Fruit fly (Drosophila melanogaster) whole organism, embryonic: ENCODE measurements around the gene CG3457.
A peak's percentile ranks its signal among the peaks of the same experiment; 100 is the strongest.

Experiments used
- Adf1 ChIP-seq: fragments of 200-800 bp; sonication (Bioruptor generic); IDR thresholded peaks from 2 replicates; pipeline ENCODE4 v1.3.6; 2022; ENCODE audit warnings: missing biosample characterization, missing genetic modification characterization
- Bteb2 ChIP-seq: fragments of 200-800 bp; sonication (Bioruptor generic); optimal IDR thresholded peaks from 2 replicates; lab custom pipeline; 2016; ENCODE audit warnings: missing biosample characterization, missing genetic modification characterization
- CG10431 ChIP-seq: fragments of 200-800 bp; sonication (Bioruptor generic); optimal IDR thresholded peaks from 3 replicates; lab custom pipeline; 2018; ENCODE audit warnings: missing biosample characterization, mild to moderate bottlenecking, missing genetic modification characterization
- CG12155 ChIP-seq: fragments of 200-800 bp; sonication (Bioruptor generic); optimal IDR thresholded peaks from 3 replicates; lab custom pipeline; 2016; ENCODE audit warnings: missing biosample characterization, missing genetic modification characterization
- CG12236 ChIP-seq: fragments of 200-800 bp; sonication (Bioruptor generic); optimal IDR thresholded peaks from 2 replicates; lab custom pipeline; 2016; ENCODE audit warnings: missing biosample characterization, missing genetic modification characterization
- CG12744 ChIP-seq: fragments of 200-800 bp; sonication (Bioruptor generic); optimal IDR thresholded peaks from 2 replicates; lab custom pipeline; 2016; ENCODE audit warnings: missing biosample characterization, missing genetic modification characterization
- CG13287 ChIP-seq: fragments of 200-800 bp; sonication (Bioruptor generic); IDR thresholded peaks from 2 replicates; pipeline ENCODE4 v1.3.6; 2022; ENCODE audit warnings: missing biosample characterization, missing genetic modification characterization; ENCODE audit not compliant: partially characterized antibody
- CG17186 ChIP-seq: fragments of 200-800 bp; sonication (Bioruptor generic); optimal IDR thresholded peaks from 3 replicates; lab custom pipeline; 2017; ENCODE audit warnings: missing biosample characterization, missing genetic modification reagents, missing genetic modification characterization
- CG2129 ChIP-seq: fragments of 200-800 bp; sonication (Bioruptor generic); IDR thresholded peaks from 2 replicates; pipeline ENCODE4 v1.3.6; 2022; ENCODE audit warnings: missing biosample characterization, missing genetic modification characterization; ENCODE audit not compliant: partially characterized antibody
- CG2875 ChIP-seq: fragments of 200-800 bp; sonication (Bioruptor generic); optimal IDR thresholded peaks from 2 replicates; lab custom pipeline; 2017; ENCODE audit warnings: missing biosample characterization, mild to moderate bottlenecking, missing genetic modification characterization, missing genetic modification reagents
- CG31388 ChIP-seq: fragments of 200-800 bp; sonication (Bioruptor generic); optimal IDR thresholded peaks from 2 replicates; lab custom pipeline; 2016; ENCODE audit warnings: missing biosample characterization, missing genetic modification characterization
- CG33213 ChIP-seq: fragments of 200-800 bp; sonication (Bioruptor generic); optimal IDR thresholded peaks from 3 replicates; lab custom pipeline; 2016; ENCODE audit warnings: missing biosample characterization, missing genetic modification characterization
- CG3995 ChIP-seq: fragments of 200-800 bp; sonication (Bioruptor generic); optimal IDR thresholded peaks from 3 replicates; lab custom pipeline; 2016; ENCODE audit warnings: missing biosample characterization, missing genetic modification characterization
- CG4707 ChIP-seq: fragments of 200-800 bp; sonication (Bioruptor generic); optimal IDR thresholded peaks from 2 replicates; lab custom pipeline; 2018; ENCODE audit warnings: missing biosample characterization, mild to moderate bottlenecking, missing genetic modification characterization, moderate library complexity
- CG8388 ChIP-seq: fragments of 200-800 bp; sonication (Bioruptor generic); optimal IDR thresholded peaks from 2 replicates; lab custom pipeline; 2019; ENCODE audit warnings: missing biosample characterization, mild to moderate bottlenecking, missing genetic modification characterization, moderate library complexity
- CG8924 ChIP-seq: fragments of 200-800 bp; optimal IDR thresholded peaks from 3 replicates; lab custom pipeline; 2019; ENCODE audit warnings: missing biosample characterization, mild to moderate bottlenecking, missing genetic modification characterization, moderate library complexity
- CG9437 ChIP-seq: fragments of 200-800 bp; sonication (Bioruptor generic); optimal IDR thresholded peaks from 2 replicates; lab custom pipeline; 2018; ENCODE audit warnings: missing biosample characterization, mild to moderate bottlenecking, missing genetic modification characterization
- CG9876 ChIP-seq: fragments of 200-800 bp; sonication (Bioruptor generic); optimal IDR thresholded peaks from 2 replicates; lab custom pipeline; 2016; ENCODE audit warnings: missing biosample characterization, missing genetic modification characterization
- D19A ChIP-seq: fragments of 200-800 bp; optimal IDR thresholded peaks from 3 replicates; lab custom pipeline; 2019; ENCODE audit warnings: missing biosample characterization, mild to moderate bottlenecking, missing genetic modification characterization, moderate library complexity
- Dll ChIP-seq: fragments of 200-800 bp; sonication (Bioruptor generic); IDR thresholded peaks from 4 replicates; pipeline ENCODE4 v1.3.6; 2022; ENCODE audit warnings: missing biosample characterization, missing genetic modification characterization; ENCODE audit not compliant: partially characterized antibody
- Doc3 ChIP-seq: fragments of 200-800 bp; sonication (Bioruptor generic); IDR thresholded peaks from 3 replicates; pipeline ENCODE4 v1.3.6; 2022; ENCODE audit warnings: missing biosample characterization, missing genetic modification characterization; ENCODE audit not compliant: partially characterized antibody
- Dp ChIP-seq: fragments of 200-800 bp; sonication (Bioruptor generic); optimal IDR thresholded peaks from 2 replicates; lab custom pipeline; 2018; ENCODE audit warnings: missing biosample characterization, mild to moderate bottlenecking, missing genetic modification characterization, moderate library complexity
- E2f2 ChIP-seq: fragments of 200-800 bp; sonication (Bioruptor generic); IDR thresholded peaks from 2 replicates; pipeline ENCODE4 v1.3.6; 2022; ENCODE audit warnings: missing biosample characterization, missing genetic modification characterization
- Elba2 ChIP-seq: fragments of 200-800 bp; sonication (Bioruptor generic); optimal IDR thresholded peaks from 3 replicates; lab custom pipeline; 2016; ENCODE audit warnings: missing biosample characterization, missing genetic modification characterization
- Gug ChIP-seq: fragments of 200-800 bp; sonication (Bioruptor generic); IDR thresholded peaks from 4 replicates; pipeline ENCODE4 v1.3.6; 2022; ENCODE audit warnings: missing biosample characterization, missing genetic modification characterization
- H15 ChIP-seq: fragments of 200-800 bp; sonication (Bioruptor generic); IDR thresholded peaks from 3 replicates; pipeline ENCODE4 v1.3.6; 2022; ENCODE audit warnings: missing biosample characterization, missing genetic modification characterization
- HLH4C ChIP-seq: fragments of 200-800 bp; sonication (Bioruptor generic); IDR thresholded peaks from 3 replicates; pipeline ENCODE4 v1.3.6; 2022; ENCODE audit warnings: missing biosample characterization, missing genetic modification characterization; ENCODE audit not compliant: partially characterized antibody
- Hand ChIP-seq: fragments of 200-800 bp; sonication (Bioruptor generic); optimal IDR thresholded peaks from 2 replicates; lab custom pipeline; 2017; ENCODE audit warnings: mild to moderate bottlenecking, missing biosample characterization, missing genetic modification reagents, missing genetic modification characterization
- Lhr ChIP-seq: fragments of 200-800 bp; sonication (Bioruptor generic); optimal IDR thresholded peaks from 3 replicates; lab custom pipeline; 2017; ENCODE audit warnings: mild to moderate bottlenecking, missing biosample characterization, missing genetic modification reagents, missing genetic modification characterization
- Myb ChIP-seq: fragments of 200-800 bp; sonication (Bioruptor generic); optimal IDR thresholded peaks from 2 replicates; lab custom pipeline; 2016; ENCODE audit warnings: missing biosample characterization, missing genetic modification characterization
- Nf-YB ChIP-seq: fragments of 200-800 bp; sonication (Bioruptor generic); optimal IDR thresholded peaks from 3 replicates; lab custom pipeline; 2019; ENCODE audit warnings: missing biosample characterization, mild to moderate bottlenecking, missing genetic modification characterization, moderate library complexity
- Oli ChIP-seq: fragments of 200-800 bp; sonication (Bioruptor generic); optimal IDR thresholded peaks from 2 replicates; lab custom pipeline; 2018; ENCODE audit warnings: missing biosample characterization, mild to moderate bottlenecking, missing genetic modification characterization, moderate library complexity
- Rfx ChIP-seq: fragments of 200-800 bp; sonication (Bioruptor generic); IDR thresholded peaks from 2 replicates; pipeline ENCODE4 v1.3.6; 2022; ENCODE audit warnings: missing biosample characterization, missing genetic modification characterization
- bab2 ChIP-seq: fragments of 200-800 bp; sonication (Bioruptor generic); optimal IDR thresholded peaks from 2 replicates; lab custom pipeline; 2016; ENCODE audit warnings: missing biosample characterization, missing genetic modification characterization
- btn ChIP-seq: fragments of 200-800 bp; sonication (Bioruptor generic); optimal IDR thresholded peaks from 2 replicates; lab custom pipeline; 2016; ENCODE audit warnings: missing biosample characterization, missing genetic modification characterization
- chm ChIP-seq: fragments of 200-800 bp; sonication (Bioruptor generic); IDR thresholded peaks from 2 replicates; pipeline ENCODE4 v1.3.6; 2022; ENCODE audit warnings: missing biosample characterization, missing genetic modification characterization
- corto ChIP-seq: fragments of 200-800 bp; sonication (Bioruptor generic); optimal IDR thresholded peaks from 2 replicates; lab custom pipeline; 2016; ENCODE audit warnings: missing biosample characterization, mild to moderate bottlenecking, missing genetic modification characterization, moderate library complexity
- dimm ChIP-seq: fragments of 200-800 bp; sonication (Bioruptor generic); IDR thresholded peaks from 2 replicates; pipeline ENCODE4 v1.3.6; 2022; ENCODE audit warnings: missing biosample characterization, missing genetic modification characterization
- hkb ChIP-seq, 2 experiments: fragments of 200-800 bp in 1 of 2; fragments of >200 bp in 1 of 2; sonication (Bioruptor generic) in 1 of 2; IDR thresholded peaks in 1 of 2; optimal IDR thresholded peaks in 1 of 2; 2 replicates each; pipeline versions ENCODE4 v1.3.6 to Lab custom; 2017 to 2022; ENCODE audit warnings: missing biosample characterization in 1 of 2, missing genetic modification characterization in 1 of 2
- nerfin-2 ChIP-seq: fragments of 200-800 bp; sonication (Bioruptor generic); IDR thresholded peaks from 2 replicates; pipeline ENCODE4 v1.3.6; 2022; ENCODE audit warnings: missing biosample characterization, missing genetic modification characterization; ENCODE audit not compliant: partially characterized antibody
- onecut ChIP-seq: fragments of 200-800 bp; sonication (Bioruptor generic); IDR thresholded peaks from 2 replicates; pipeline ENCODE4 v1.3.6; 2022; ENCODE audit warnings: missing biosample characterization, missing genetic modification characterization
- org-1 ChIP-seq: fragments of 200-800 bp; sonication (Bioruptor generic); optimal IDR thresholded peaks from 2 replicates; lab custom pipeline; 2017; ENCODE audit warnings: missing biosample characterization, missing genetic modification characterization
- p53 ChIP-seq: fragments of 200-800 bp; sonication (Bioruptor generic); optimal IDR thresholded peaks from 2 replicates; lab custom pipeline; 2016; ENCODE audit warnings: missing biosample characterization, missing genetic modification characterization
- pho ChIP-seq: fragments of 200-800 bp; sonication (Bioruptor generic); optimal IDR thresholded peaks from 2 replicates; lab custom pipeline; 2016; ENCODE audit warnings: missing biosample characterization, missing genetic modification characterization
- sc ChIP-seq, 3 experiments: fragments of >200 bp in 2 of 3; fragments of 200-800 bp in 1 of 3; sonication (Bioruptor generic) in 1 of 3; optimal IDR thresholded peaks; 2 replicates in 2 of 3; 3 replicates in 1 of 3; lab custom pipeline; 2017; ENCODE audit warnings: mild to moderate bottlenecking in 1 of 3, missing biosample characterization in 1 of 3, missing genetic modification characterization in 1 of 3, missing genetic modification reagents in 1 of 3
- stc ChIP-seq: fragments of 200-800 bp; sonication (Bioruptor generic); IDR thresholded peaks from 2 replicates; pipeline ENCODE4 v1.3.6; 2022; ENCODE audit warnings: missing biosample characterization, missing genetic modification characterization
- tin ChIP-seq: fragments of 200-800 bp; sonication (Bioruptor generic); optimal IDR thresholded peaks from 3 replicates; lab custom pipeline; 2016; ENCODE audit warnings: missing biosample characterization, missing genetic modification characterization
- trem ChIP-seq: fragments of 200-800 bp; optimal IDR thresholded peaks from 3 replicates; lab custom pipeline; 2019; ENCODE audit warnings: missing biosample characterization, mild to moderate bottlenecking, missing genetic modification characterization, moderate library complexity

Gene CG3457

dm6 chrX:2180750-2181261 is 6.8 kb upstream of the CG3457 start, which contains the start of gene pn (continued):
- TF ChIP-seq onecut (GFP tag; lab: Robert Waterston, UW) = peak; percentile 6; the same call in 1 of the 2 replicates
- TF ChIP-seq E2f2 (GFP tag; lab: Robert Waterston, UW) = peak; percentile 80
- TF ChIP-seq Dp (GFP tag; lab: Kevin White, UChicago) = peak; percentile 71
- peak; percentile 55; the same call in 2 of the 4 replicates for TF ChIP-seq Dll
- TF ChIP-seq CG17186 = peak; percentile 37
- no peak for TF ChIP-seq corto (GFP tag; lab: Kevin White, UChicago)
- peak; percentile 32; the same call in 1 of the 2 replicates for TF ChIP-seq CG13287
- peak; percentile 60; the same call in 2 of the 3 replicates for TF ChIP-seq HLH4C (GFP tag; lab: Robert Waterston, UW)
- TF ChIP-seq trem (tag; lab: Kevin White, UChicago) = peak; percentile 0

- no peak for TF ChIP-seq Elba2 (GFP tag; lab: Kevin White, UChicago)
- TF ChIP-seq Lhr = no peak
- no peak for TF ChIP-seq dimm
- TF ChIP-seq Rfx (GFP tag; lab: Robert Waterston, UW) = no peak
- TF ChIP-seq pho (GFP tag; lab: Kevin White, UChicago) = no peak
- TF ChIP-seq CG12236 (GFP tag; lab: Kevin White, UChicago) = no peak
- TF ChIP-seq Hand = no peak
- TF ChIP-seq btn (GFP tag; lab: Kevin White, UChicago) = no peak
- no peak for TF ChIP-seq Bteb2 (GFP tag; lab: Kevin White, UChicago)
- TF ChIP-seq bab2 = no peak
- no peak for TF ChIP-seq CG9437 (GFP tag; lab: Kevin White, UChicago)
- TF ChIP-seq CG8924 (tag; lab: Kevin White, UChicago) = no peak
- no peak for TF ChIP-seq p53 (GFP tag; lab: Kevin White, UChicago)
- no peak for TF ChIP-seq CG2875 (GFP tag; lab: Kevin White, UChicago)
- no peak for TF ChIP-seq D19A (tag; lab: Kevin White, UChicago)
- TF ChIP-seq CG31388 (GFP tag; lab: Kevin White, UChicago) = no peak
- no peak for TF ChIP-seq Oli (tag; lab: Kevin White, UChicago)
- no peak for TF ChIP-seq H15 (GFP tag; lab: Robert Waterston, UW)
- TF ChIP-seq CG2129 (GFP tag; lab: Robert Waterston, UW) = no peak; the same call in 1 of the 2 replicates
- no peak for TF ChIP-seq hkb (optimal IDR thresholded peaks at IDR 0.05; lab: Kevin White, UChicago)
- TF ChIP-seq hkb (GFP tag; IDR thresholded peaks at IDR 0.05; lab: Robert Waterston, UW) = no peak
- no peak for TF ChIP-seq CG12155 (GFP tag; lab: Kevin White, UChicago)
- no peak for TF ChIP-seq Adf1
- TF ChIP-seq Dll = peak; percentile 79
- TF ChIP-seq CG4707 (GFP tag; lab: Kevin White, UChicago) = no peak
- no peak for TF ChIP-seq CG9876 (GFP tag; lab: Kevin White, UChicago)
- no peak for TF ChIP-seq Gug (GFP tag; lab: Robert Waterston, UW)
- TF ChIP-seq CG3995 (GFP tag; lab: Kevin White, UChicago) = no peak
- TF ChIP-seq CG10431 = no peak
- no peak for TF ChIP-seq chm (GFP tag; lab: Robert Waterston, UW)
- TF ChIP-seq sc (optimal IDR thresholded peaks at IDR 0.05; lab: Kevin White, UChicago) = no peak
- no peak for TF ChIP-seq sc (GFP tag; optimal IDR thresholded peaks at IDR 0.05; lab: Kevin White, UChicago)
- TF ChIP-seq org-1 (GFP tag; lab: Kevin White, UChicago) = no peak
- peak; percentile 15 for TF ChIP-seq Myb (GFP tag; lab: Kevin White, UChicago)
- TF ChIP-seq Doc3 (GFP tag; lab: Robert Waterston, UW) = peak; percentile 58; the same call in 1 of the 3 replicates
- TF ChIP-seq tin (GFP tag; lab: Kevin White, UChicago) = no peak
- TF ChIP-seq Nf-YB (GFP tag; lab: Kevin White, UChicago) = no peak
- TF ChIP-seq CG33213 (GFP tag; lab: Kevin White, UChicago) = no peak
- peak; percentile 43 for TF ChIP-seq trem (tag; lab: Kevin White, UChicago)
- TF ChIP-seq stc (GFP tag; lab: Robert Waterston, UW) = no peak
- TF ChIP-seq nerfin-2 (GFP tag; lab: Robert Waterston, UW) = peak; percentile 82
- TF ChIP-seq CG8388 (GFP tag; lab: Kevin White, UChicago) = no peak
- no peak for TF ChIP-seq CG12744 (GFP tag; lab: Kevin White, UChicago)
Observed at dm6 chrX:2184563-2184962, 3.1 kb upstream of the CG3457 start, which contains the start of the genes Nmd3 and CG17776. Gene Nmd3, minus strand, starts transcription at chrX:2184668. Gene CG17776, plus strand, starts transcription at chrX:2184725.
